Worm (Caenorhabditis elegans) whole organism, L4 larva: ENCODE results near the gene C35A5.8.

Source experiments
- F37D6.2 ChIP-seq: sonication (generic microtip); optimal IDR thresholded peaks from 2 replicates; lab custom pipeline; 2016; ENCODE audit warnings: mild to moderate bottlenecking, missing genetic modification characterization, missing compliant biosample characterization
- fkh-10 ChIP-seq: fragments of 150-350 bp; optimal IDR thresholded peaks from 2 replicates; lab custom pipeline; 2014; ENCODE audit warnings: missing biosample characterization, missing genetic modification reagents, missing genetic modification characterization
- hif-1 ChIP-seq, 2 experiments: sonication (generic microtip); optimal IDR thresholded peaks; 2 replicates each; lab custom pipeline; 2016 to 2017; ENCODE audit warnings: missing compliant biosample characterization in 2 of 2, missing genetic modification characterization in 2 of 2, missing genetic modification reagents in 2 of 2, missing genotype in 2 of 2, mild to moderate bottlenecking in 1 of 2
- hlh-30 ChIP-seq: sonication (generic microtip); optimal IDR thresholded peaks from 2 replicates; lab custom pipeline; 2017; ENCODE audit warnings: antibody characterized with exemption, mild to moderate bottlenecking, missing genetic modification characterization, missing compliant biosample characterization; ENCODE audit not compliant: insufficient read depth
- lin-15B ChIP-seq: fragments of 150-350 bp; sonication (generic microtip); optimal IDR thresholded peaks from 3 replicates; lab custom pipeline; 2014; ENCODE audit warnings: missing biosample characterization, missing genetic modification characterization
- nhr-10 ChIP-seq: fragments of 150-350 bp; optimal IDR thresholded peaks from 2 replicates; lab custom pipeline; 2014; ENCODE audit warnings: missing biosample characterization, missing genetic modification characterization
- nhr-237 ChIP-seq: sonication (generic microtip); optimal IDR thresholded peaks from 2 replicates; lab custom pipeline; 2017; ENCODE audit warnings: missing biosample characterization, missing genetic modification characterization
- ztf-7 ChIP-seq: fragments of 150-350 bp; optimal IDR thresholded peaks from 2 replicates; lab custom pipeline; 2014; ENCODE audit warnings: missing biosample characterization, missing genetic modification characterization

- no peak for TF ChIP-seq ztf-7 (tag; lab: Kevin White, UChicago)
- no peak for TF ChIP-seq nhr-237 (tag; lab: Kevin White, UChicago)
- TF ChIP-seq hlh-30 (tag; lab: Kevin White, UChicago), result no peak
- TF ChIP-seq F37D6.2, result no peak
- TF ChIP-seq fkh-10 (GFP tag; lab: Kevin White, UChicago), result no peak
- no peak for TF ChIP-seq lin-15B (tag; lab: Kevin White, UChicago)
- no peak for TF ChIP-seq nhr-10
- TF ChIP-seq hif-1 (tag; optimal IDR thresholded peaks at IDR 0.05; lab: Kevin White, UChicago), result no peak
These were observed 21.8 kb downstream of the C35A5.8 start, which contains the start of gene C35A5.10 for ce11 chrV:10503893-10504292.
